ENCODE assay signal across 1 worm cellular context in the genomic region with DNA sequence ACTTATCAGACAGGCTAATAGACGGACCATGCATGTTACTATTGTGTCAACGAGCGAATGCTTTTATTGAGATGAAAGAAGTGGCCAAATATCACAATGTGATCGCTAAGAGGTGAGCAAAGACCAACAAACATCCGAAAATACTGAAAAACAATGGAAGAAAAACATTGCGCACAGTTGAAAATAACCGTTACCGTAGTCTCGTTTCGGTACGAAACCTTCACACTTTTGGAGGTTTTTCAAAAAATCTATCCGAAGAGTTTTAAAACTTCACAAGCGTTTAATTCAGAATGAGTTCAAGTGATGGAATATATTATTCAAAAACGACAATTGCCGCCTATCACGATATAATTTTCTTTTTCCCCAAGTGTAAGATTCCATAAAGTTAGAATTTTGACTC.
TF ChIP-seq lines count a peak whose summit lies in the region.

No protein-coding gene starts in this region.

TF ChIP-seq in whole organism, L4 larva, 104 proteins besides CTCF, POLR2A, EP300 and RAD21 (continued from another document):
- TF ChIP-seq daf-16 (GFP tag; optimal IDR thresholded peaks at IDR 0.05; lab: Kevin White, UChicago) (no peak), daf-16 (tag; optimal IDR thresholded peaks at IDR 0.05; lab: Kevin White, UChicago) (peak; percentile 16), dpl-1 (GFP tag; optimal IDR thresholded peaks at IDR 0.05; lab: Kevin White, UChicago) (peak; percentile 27), set-16 (GFP tag; IDR thresholded peaks at IDR 0.05; lab: Robert Waterston, UW) (no peak), zag-1 (tag; optimal IDR thresholded peaks at IDR 0.05; lab: Kevin White, UChicago) (no peak), T20F7.1 (GFP tag; optimal IDR thresholded peaks at IDR 0.05; lab: Kevin White, UChicago) (no peak), F44E2.7 (GFP tag; IDR thresholded peaks at IDR 0.05; lab: Robert Waterston, UW) (no peak), lin-38 (GFP tag; IDR thresholded peaks at IDR 0.05; lab: Robert Waterston, UW) (0 out of 2 replicates have a peak, but pooled peaks have one; percentile 18), T26A8.4 (GFP tag; IDR thresholded peaks at IDR 0.05; lab: Robert Waterston, UW) (no peak), ama-1 (optimal IDR thresholded peaks at IDR 0.05; lab: Kevin White, UChicago) (no peak), daf-12 (tag; optimal IDR thresholded peaks at IDR 0.05; lab: Kevin White, UChicago) (no peak), mxl-2 (GFP tag; conservative IDR thresholded peaks at IDR 0.05; lab: Robert Waterston, UW) (no peak)
